Worm (Caenorhabditis elegans): ENCODE results near the gene perm-3.

- no peak for TF ChIP-seq nhr-76 (tag; optimal IDR thresholded peaks at IDR 0.05)
- TF ChIP-seq fos-1 (tag; optimal IDR thresholded peaks at IDR 0.05) = no peak
- no peak for TF ChIP-seq lin-39 (tag; optimal IDR thresholded peaks at IDR 0.05)
- no peak for TF ChIP-seq egl-27 (tag; optimal IDR thresholded peaks at IDR 0.05)
- TF ChIP-seq nhr-12 (tag; optimal IDR thresholded peaks at IDR 0.05) = no peak
- no peak for TF ChIP-seq sptf-1 (tag; optimal IDR thresholded peaks at IDR 0.05)
- no peak for TF ChIP-seq jun-1 (tag; optimal IDR thresholded peaks at IDR 0.05)
- no peak for TF ChIP-seq mep-1 (tag; optimal IDR thresholded peaks at IDR 0.05)
- no peak for TF ChIP-seq lin-35 (GFP tag; optimal IDR thresholded peaks at IDR 0.05)
- TF ChIP-seq unc-30 (tag; optimal IDR thresholded peaks at IDR 0.05) = no peak
- TF ChIP-seq pqm-1 (tag; optimal IDR thresholded peaks at IDR 0.05) = no peak
- TF ChIP-seq alr-1 (tag; optimal IDR thresholded peaks at IDR 0.05; ENCODE audit: borderline replicate concordance) = no peak
- TF ChIP-seq unc-62 (GFP tag; optimal IDR thresholded peaks at IDR 0.05) = no peak
- TF ChIP-seq nhr-11 (tag; optimal IDR thresholded peaks at IDR 0.05) = no peak
These were observed 21.1 kb upstream of the perm-3 start, which contains the start of gene spp-7 for ce11 chrIV:5415696-5416095.

Measured in whole organism, L1 larva.